Worm (Caenorhabditis elegans) whole organism, mixed stage, embryonic: ENCODE measurements around the gene C02H6.3.

Experiments
- bed-3 ChIP-seq: fragments of 200-800 bp; sonication (Bioruptor generic); optimal IDR thresholded peaks from 3 replicates; lab custom pipeline; 2018; ENCODE audit warnings: mild to moderate bottlenecking, missing genetic modification characterization, moderate library complexity, missing compliant biosample characterization
- blmp-1 ChIP-seq: fragments of 150-350 bp; optimal IDR thresholded peaks from 2 replicates; lab custom pipeline; 2014; ENCODE audit warnings: missing biosample characterization, missing genetic modification characterization
- ceh-39 ChIP-seq: fragments of 150-350 bp; optimal IDR thresholded peaks from 2 replicates; lab custom pipeline; 2014; ENCODE audit warnings: missing biosample characterization, missing genetic modification characterization
- ceh-83 ChIP-seq: fragments of 200-800 bp; sonication (Bioruptor generic); optimal IDR thresholded peaks from 2 replicates; lab custom pipeline; 2018; ENCODE audit warnings: mild to moderate bottlenecking, missing genetic modification characterization, missing compliant biosample characterization
- ces-1 ChIP-seq: fragments of 150-350 bp; optimal IDR thresholded peaks from 2 replicates; lab custom pipeline; 2014; ENCODE audit warnings: missing biosample characterization, missing genetic modification reagents, missing genetic modification characterization
- cnd-1 ChIP-seq: fragments of 200-800 bp; sonication (Bioruptor generic); optimal IDR thresholded peaks from 2 replicates; lab custom pipeline; 2018; ENCODE audit warnings: mild to moderate bottlenecking, missing genetic modification characterization, missing compliant biosample characterization
- elt-1 ChIP-seq: sonication (generic microtip); optimal IDR thresholded peaks from 2 replicates; lab custom pipeline; 2017; ENCODE audit warnings: missing genetic modification characterization, mild to moderate bottlenecking, missing compliant biosample characterization, antibody characterized with exemption, moderate library complexity, borderline replicate concordance; ENCODE audit not compliant: insufficient read depth
- elt-3 ChIP-seq: fragments of 150-350 bp; optimal IDR thresholded peaks from 2 replicates; lab custom pipeline; 2014; ENCODE audit warnings: missing biosample characterization, missing genetic modification characterization
- flh-1 ChIP-seq: fragments of 200-800 bp; sonication (Bioruptor generic); optimal IDR thresholded peaks from 2 replicates; lab custom pipeline; 2018; ENCODE audit warnings: mild to moderate bottlenecking, missing genetic modification characterization, moderate library complexity, missing compliant biosample characterization
- ham-2 ChIP-seq: fragments of 200-800 bp; sonication (Bioruptor generic); optimal IDR thresholded peaks from 2 replicates; lab custom pipeline; 2018; ENCODE audit warnings: mild to moderate bottlenecking, missing genetic modification characterization, missing compliant biosample characterization
- hlh-1 ChIP-seq: fragments of 150-350 bp; optimal IDR thresholded peaks from 2 replicates; lab custom pipeline; 2014; ENCODE audit warnings: missing biosample characterization, missing genetic modification reagents, missing genetic modification characterization
- lin-13 ChIP-seq: fragments of 150-350 bp; optimal IDR thresholded peaks from 2 replicates; lab custom pipeline; 2014; ENCODE audit warnings: missing biosample characterization, missing genetic modification characterization
- lin-32 ChIP-seq: fragments of 200-800 bp; sonication (Bioruptor generic); optimal IDR thresholded peaks from 2 replicates; lab custom pipeline; 2018; ENCODE audit warnings: mild to moderate bottlenecking, missing genetic modification characterization, missing compliant biosample characterization
- lsy-2 ChIP-seq: fragments of 150-350 bp; optimal IDR thresholded peaks from 2 replicates; lab custom pipeline; 2014; ENCODE audit warnings: missing biosample characterization, missing genetic modification characterization
- mab-5 ChIP-seq: fragments of 150-350 bp; optimal IDR thresholded peaks from 2 replicates; lab custom pipeline; 2014; ENCODE audit warnings: missing biosample characterization, missing genetic modification characterization
- mep-1 ChIP-seq: fragments of 150-350 bp; optimal IDR thresholded peaks from 2 replicates; lab custom pipeline; 2017; ENCODE audit warnings: missing biosample characterization, missing genetic modification reagents, missing genetic modification characterization, inconsistent platforms
- mls-2 ChIP-seq: sonication (generic microtip); optimal IDR thresholded peaks from 2 replicates; lab custom pipeline; 2016; ENCODE audit warnings: mild to moderate bottlenecking, missing genetic modification characterization, moderate library complexity, missing compliant biosample characterization
- nhr-12 ChIP-seq: fragments of 150-350 bp; optimal IDR thresholded peaks from 2 replicates; lab custom pipeline; 2014; ENCODE audit warnings: missing biosample characterization, missing genetic modification characterization
- nhr-2 ChIP-seq: fragments of 150-350 bp; optimal IDR thresholded peaks from 2 replicates; lab custom pipeline; 2014; ENCODE audit warnings: missing biosample characterization, missing genetic modification characterization
- nhr-237 ChIP-seq: fragments of 150-350 bp; optimal IDR thresholded peaks from 2 replicates; lab custom pipeline; 2014; ENCODE audit warnings: missing biosample characterization, missing genetic modification characterization
- nhr-76 ChIP-seq: sonication (generic microtip); optimal IDR thresholded peaks from 2 replicates; lab custom pipeline; 2017; ENCODE audit warnings: missing biosample characterization, missing genetic modification characterization
- pha-4 ChIP-seq: fragments of 150-350 bp; optimal IDR thresholded peaks from 2 replicates; lab custom pipeline; 2018; ENCODE audit warnings: missing biosample characterization, missing genetic modification reagents, missing genetic modification characterization
- sem-2 ChIP-seq: fragments of 200-800 bp; sonication (Bioruptor generic); optimal IDR thresholded peaks from 2 replicates; lab custom pipeline; 2018; ENCODE audit warnings: mild to moderate bottlenecking, missing genetic modification characterization, missing compliant biosample characterization
- snpc-4 ChIP-seq: fragments of 150-350 bp; optimal IDR thresholded peaks from 2 replicates; lab custom pipeline; 2014; ENCODE audit warnings: missing biosample characterization, missing genetic modification characterization
- sptf-1 ChIP-seq: sonication (generic microtip); optimal IDR thresholded peaks from 2 replicates; lab custom pipeline; 2017; ENCODE audit warnings: mild to moderate bottlenecking, missing genetic modification characterization, moderate library complexity, missing compliant biosample characterization
- tbx-8 ChIP-seq: fragments of 200-800 bp; sonication (Bioruptor generic); optimal IDR thresholded peaks from 2 replicates; lab custom pipeline; 2018; ENCODE audit warnings: mild to moderate bottlenecking, missing genetic modification characterization, moderate library complexity, missing compliant biosample characterization
- unc-120 ChIP-seq: sonication (generic microtip); optimal IDR thresholded peaks from 2 replicates; lab custom pipeline; 2017; ENCODE audit warnings: missing genetic modification characterization, missing compliant biosample characterization; ENCODE audit not compliant: poor library complexity, severe bottlenecking
- unc-39 ChIP-seq: fragments of 150-350 bp; optimal IDR thresholded peaks from 2 replicates; lab custom pipeline; 2014; ENCODE audit warnings: missing biosample characterization, missing genetic modification characterization
- unc-62 ChIP-seq: fragments of 150-350 bp; optimal IDR thresholded peaks from 2 replicates; lab custom pipeline; 2014; ENCODE audit warnings: missing biosample characterization, missing genetic modification reagents, missing genetic modification characterization
- zip-8 ChIP-seq: fragments of 150-350 bp; optimal IDR thresholded peaks from 2 replicates; lab custom pipeline; 2014; ENCODE audit warnings: missing biosample characterization, missing genetic modification characterization
- ztf-11 ChIP-seq: fragments of 150-350 bp; optimal IDR thresholded peaks from 2 replicates; lab custom pipeline; 2014; ENCODE audit warnings: missing biosample characterization, missing genetic modification characterization

Gene C02H6.3

DNA sequence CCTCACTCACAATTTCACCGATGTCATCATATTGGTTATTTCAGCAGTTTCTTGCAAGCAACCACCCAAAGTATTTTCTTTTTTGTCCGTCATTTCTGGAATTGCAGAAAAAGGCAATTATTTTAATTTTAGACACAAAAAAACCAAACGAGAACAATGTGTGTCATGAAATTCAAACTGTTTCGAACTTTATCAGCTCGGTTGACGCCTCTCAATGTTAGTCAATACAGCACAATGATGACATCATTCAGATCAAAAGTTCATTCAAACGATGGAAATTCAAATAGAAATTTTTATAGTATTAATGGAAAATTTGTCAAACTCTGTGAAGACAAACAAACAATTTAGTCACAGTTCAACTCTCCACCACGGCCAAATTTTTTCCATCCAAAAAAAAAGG, 4.3 kb upstream of the C02H6.3 start, which contains the start of gene fbxa-105:
Gene fbxa-105, minus strand, starts transcription at position 97 of the 400 bp plus-strand sequence.
- no peak for TF ChIP-seq lin-13
- no peak for TF ChIP-seq tbx-8 (GFP tag; lab: Kevin White, UChicago)
- no peak for TF ChIP-seq ceh-83 (GFP tag; lab: Kevin White, UChicago)
- TF ChIP-seq cnd-1 (tag; lab: Kevin White, UChicago), result no peak
- TF ChIP-seq ztf-11, result no peak
- no peak for TF ChIP-seq zip-8 (tag; lab: Kevin White, UChicago)
- no peak for TF ChIP-seq flh-1 (GFP tag; lab: Kevin White, UChicago)
- TF ChIP-seq nhr-76, result no peak
- no peak for TF ChIP-seq mls-2 (tag; lab: Kevin White, UChicago)
- no peak for TF ChIP-seq hlh-1 (tag; lab: Kevin White, UChicago)
- no peak for TF ChIP-seq unc-62 (GFP tag; lab: Kevin White, UChicago)
- no peak for TF ChIP-seq ces-1 (GFP tag; lab: Kevin White, UChicago)
- TF ChIP-seq mep-1, result no peak
- no peak for TF ChIP-seq blmp-1 (tag; lab: Kevin White, UChicago)
- no peak for TF ChIP-seq sptf-1 (tag; lab: Kevin White, UChicago)
- no peak for TF ChIP-seq unc-120 (tag; lab: Kevin White, UChicago)
- TF ChIP-seq elt-1, result no peak
- TF ChIP-seq lin-32 (GFP tag; lab: Kevin White, UChicago), result no peak
- TF ChIP-seq bed-3, result no peak

DNA sequence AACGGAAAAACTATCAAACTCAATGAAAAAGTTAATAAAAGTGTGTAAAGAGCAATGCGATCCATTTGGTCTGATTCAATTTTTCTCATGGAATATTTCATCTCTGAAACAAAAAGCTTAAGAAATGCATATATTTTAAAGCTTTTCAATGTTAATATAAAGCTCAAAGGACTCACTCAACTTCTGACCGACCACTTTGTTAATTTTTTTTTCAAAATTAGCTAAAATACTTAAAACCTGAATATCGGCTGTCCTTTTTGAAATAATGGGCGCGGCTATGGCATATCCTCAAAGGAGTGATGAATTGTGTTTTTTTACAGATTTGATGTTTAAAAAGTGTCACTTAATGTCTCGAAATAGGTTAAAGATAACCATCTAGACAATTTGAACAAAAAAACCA, 2.1 kb upstream of the C02H6.3 start, which contains the start of gene C02H6.1:
Gene C02H6.1, minus strand, starts transcription at position 101 of the 400 bp plus-strand sequence.
- TF ChIP-seq mab-5 (tag; lab: Kevin White, UChicago) (no peak), mls-2 (tag; lab: Kevin White, UChicago) (no peak), ces-1 (GFP tag; lab: Kevin White, UChicago) (no peak), tbx-8 (GFP tag; lab: Kevin White, UChicago) (no peak), nhr-2 (no peak), unc-39 (tag; lab: Kevin White, UChicago) (no peak), elt-3 (tag; lab: Kevin White, UChicago) (no peak), blmp-1 (tag; lab: Kevin White, UChicago) (no peak), cnd-1 (tag; lab: Kevin White, UChicago) (no peak), ham-2 (GFP tag; lab: Kevin White, UChicago) (no peak), nhr-12 (tag; lab: Kevin White, UChicago) (no peak), sptf-1 (tag; lab: Kevin White, UChicago) (no peak), nhr-76 (no peak), ceh-39 (tag; lab: Kevin White, UChicago) (no peak)

DNA sequence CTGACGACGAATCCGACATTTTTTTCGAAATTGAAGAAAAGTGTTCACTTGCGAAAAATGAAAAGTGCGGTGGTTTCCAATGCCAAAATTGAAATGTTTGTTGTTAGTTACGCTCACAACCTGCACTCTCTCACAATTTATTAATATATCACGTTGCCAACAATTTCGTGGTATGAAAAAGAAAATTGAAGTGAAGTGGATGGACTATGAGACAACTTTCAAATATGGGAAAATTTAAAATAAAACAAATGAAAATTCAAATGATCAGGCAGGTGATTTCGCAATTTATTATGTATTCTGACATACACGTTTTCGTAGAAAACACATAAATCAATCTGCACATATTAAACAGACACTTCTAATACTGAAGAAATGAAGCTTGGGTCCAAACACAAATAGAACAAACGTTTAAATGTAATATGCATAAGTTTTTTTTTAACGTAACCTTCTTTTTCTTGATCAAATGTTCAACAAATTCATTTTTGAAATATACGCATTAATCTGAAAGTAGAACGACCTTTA, 1.5 kb downstream of the C02H6.3 start, which contains the start of gene srp-6:
Gene srp-6, minus strand, starts transcription at position 51 of the 522 bp plus-strand sequence.
- no peak for TF ChIP-seq unc-62 (GFP tag; lab: Kevin White, UChicago)
- no peak for TF ChIP-seq cnd-1 (tag; lab: Kevin White, UChicago)
- TF ChIP-seq tbx-8 (GFP tag; lab: Kevin White, UChicago), result no peak
- TF ChIP-seq elt-3 (tag; lab: Kevin White, UChicago), result no peak
- TF ChIP-seq zip-8 (tag; lab: Kevin White, UChicago), result no peak
- no peak for TF ChIP-seq lsy-2 (tag; lab: Kevin White, UChicago)
- no peak for TF ChIP-seq snpc-4
- TF ChIP-seq, all 35 proteins: peak for 0

- TF ChIP-seq tbx-8 (GFP tag; lab: Kevin White, UChicago) (no peak), nhr-237 (tag; lab: Kevin White, UChicago) (no peak), blmp-1 (tag; lab: Kevin White, UChicago) (no peak), ham-2 (GFP tag; lab: Kevin White, UChicago) (no peak), elt-3 (tag; lab: Kevin White, UChicago) (no peak), bed-3 (no peak), nhr-76 (no peak), sem-2 (GFP tag; lab: Kevin White, UChicago) (no peak), lin-32 (GFP tag; lab: Kevin White, UChicago) (no peak), ceh-83 (GFP tag; lab: Kevin White, UChicago) (no peak), unc-39 (tag; lab: Kevin White, UChicago) (no peak)
Measured at ce11 chrV:7381008-7381407, 6.6 kb downstream of the C02H6.3 start, which contains the start of gene C03G6.17. C03G6.17 (minus strand) TSS chrV:7381108.

- no peak for TF ChIP-seq unc-62 (GFP tag; lab: Kevin White, UChicago)
- no peak for TF ChIP-seq sptf-1 (tag; lab: Kevin White, UChicago)
- no peak for TF ChIP-seq pha-4 (tag; lab: Kevin White, UChicago)
- no peak for TF ChIP-seq lsy-2 (tag; lab: Kevin White, UChicago)
- no peak for TF ChIP-seq ham-2 (GFP tag; lab: Kevin White, UChicago)
- no peak for TF ChIP-seq elt-3 (tag; lab: Kevin White, UChicago)
- no peak for TF ChIP-seq tbx-8 (GFP tag; lab: Kevin White, UChicago)
- no peak for TF ChIP-seq lin-13
- TF ChIP-seq ces-1 (GFP tag; lab: Kevin White, UChicago), result no peak
- TF ChIP-seq nhr-76, result no peak
- no peak for TF ChIP-seq mab-5 (tag; lab: Kevin White, UChicago)
Measured at ce11 chrV:7379384-7379783, 8.3 kb downstream of the C02H6.3 start, which contains the start of gene srsx-24. srsx-24 (minus strand) TSS chrV:7379484.
